Worm (Caenorhabditis elegans): ENCODE results near the gene hsp-110.

Gene hsp-110

DNA sequence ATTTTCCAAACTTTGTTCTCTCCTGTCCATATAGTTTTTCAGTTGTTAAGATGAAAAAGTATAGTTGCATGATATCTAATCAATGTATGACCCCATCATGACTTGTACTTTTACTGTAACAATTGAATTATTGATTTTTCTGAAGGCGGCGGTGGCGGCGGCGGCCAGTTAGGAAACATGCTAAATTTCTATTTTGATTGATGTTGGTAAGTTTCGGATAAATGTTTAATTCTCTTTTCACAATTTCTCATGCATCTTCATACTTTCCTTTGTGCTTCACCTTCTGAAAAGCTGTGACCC is 28.8 kb downstream of the hsp-110 start, which contains the start of gene sor-1:
Gene sor-1, plus strand, starts transcription at position 201 of the 300 bp plus-strand sequence.
- TF ChIP-seq dao-5 (tag; optimal IDR thresholded peaks at IDR 0.05) (no peak), W03F9.2 (tag; optimal IDR thresholded peaks at IDR 0.05) (no peak), him-1 (tag; optimal IDR thresholded peaks at IDR 0.05) (no peak)

- TF ChIP-seq W03F9.2 (tag; optimal IDR thresholded peaks at IDR 0.05) (peak; percentile 78), dao-5 (tag; optimal IDR thresholded peaks at IDR 0.05) (peak; percentile 29), him-1 (tag; optimal IDR thresholded peaks at IDR 0.05) (peak; percentile 95)
Observed at ce11 chrIII:8417192-8417967, 29.3 kb downstream of the hsp-110 start.

- TF ChIP-seq dao-5 (tag; optimal IDR thresholded peaks at IDR 0.05) (no peak), W03F9.2 (tag; optimal IDR thresholded peaks at IDR 0.05) (no peak), him-1 (tag; optimal IDR thresholded peaks at IDR 0.05) (no peak)
Observed at ce11 chrIII:8416871-8417191, 29.9 kb downstream of the hsp-110 start.

DNA sequence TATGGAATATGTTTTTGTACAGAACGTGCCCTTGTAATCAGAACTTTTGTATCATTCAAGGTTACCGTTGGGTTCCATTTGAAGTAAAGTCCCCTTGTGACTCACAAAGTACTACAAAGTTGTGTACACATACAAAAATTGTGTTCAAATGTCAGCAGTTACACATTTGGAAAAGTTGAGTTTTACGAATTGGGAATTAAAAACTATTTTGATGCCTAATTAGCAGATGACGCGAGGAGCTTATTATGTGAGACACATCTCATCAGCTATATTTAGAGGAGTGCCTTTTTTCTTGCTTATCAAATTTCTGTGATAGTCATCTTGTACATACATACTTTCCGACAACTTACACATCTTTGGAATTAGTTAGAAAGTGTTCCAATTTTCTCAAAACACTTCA is 33.2 kb downstream of the hsp-110 start:
- no peak for TF ChIP-seq W03F9.2 (tag; optimal IDR thresholded peaks at IDR 0.05)
- TF ChIP-seq dao-5 (tag; optimal IDR thresholded peaks at IDR 0.05), result no peak
- no peak for TF ChIP-seq him-1 (tag; optimal IDR thresholded peaks at IDR 0.05)

DNA sequence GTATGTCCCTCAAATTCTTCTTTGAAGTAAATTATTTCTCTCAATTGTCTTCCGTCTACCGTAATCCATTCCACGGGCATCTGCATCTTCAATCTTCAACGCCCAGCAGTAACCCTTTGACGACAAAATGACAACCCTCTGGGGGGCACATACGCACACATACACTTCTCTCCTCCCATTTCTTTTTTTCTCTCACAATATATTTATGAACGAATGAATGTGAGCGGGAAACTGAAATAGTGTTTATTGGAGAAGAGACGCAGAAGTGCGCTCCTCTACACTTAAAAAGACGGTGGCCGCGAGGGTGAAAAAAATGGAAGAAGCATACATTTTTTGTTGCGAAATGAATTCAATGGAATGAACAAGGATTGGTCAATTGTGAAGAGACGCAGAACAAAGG is 34.7 kb downstream of the hsp-110 start:
- TF ChIP-seq dao-5 (tag; optimal IDR thresholded peaks at IDR 0.05), result no peak
- TF ChIP-seq W03F9.2 (tag; optimal IDR thresholded peaks at IDR 0.05), result no peak
- no peak for TF ChIP-seq him-1 (tag; optimal IDR thresholded peaks at IDR 0.05)

ce11 chrIII:8410747-8411146 is 36.0 kb downstream of the hsp-110 start:
- TF ChIP-seq W03F9.2 (tag; optimal IDR thresholded peaks at IDR 0.05), result no peak
- no peak for TF ChIP-seq him-1 (tag; optimal IDR thresholded peaks at IDR 0.05)
- TF ChIP-seq dao-5 (tag; optimal IDR thresholded peaks at IDR 0.05), result no peak

DNA sequence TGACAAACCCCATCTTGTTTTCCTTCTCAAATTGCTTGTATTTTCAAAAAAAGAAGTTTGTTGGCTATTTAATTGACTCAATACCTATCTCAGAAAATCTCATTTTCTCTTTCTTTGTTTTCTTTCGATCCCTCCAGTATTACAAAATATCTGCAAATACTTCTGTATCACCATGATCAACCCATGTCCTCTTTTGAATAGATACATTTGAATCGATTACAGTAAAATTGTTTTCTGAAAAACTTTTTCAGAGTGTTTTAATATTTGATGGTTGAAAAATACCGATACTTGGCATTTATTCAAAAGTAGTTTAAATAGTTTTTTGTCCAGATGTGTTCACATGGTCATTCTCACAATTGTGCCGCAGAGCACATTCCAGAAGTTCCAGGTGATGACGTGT is 37.5 kb downstream of the hsp-110 start, which contains the start of gene ZK353.9:
Gene ZK353.9, plus strand, starts transcription at position 331 of the 400 bp plus-strand sequence.
- TF ChIP-seq dao-5 (tag; optimal IDR thresholded peaks at IDR 0.05) (no peak), W03F9.2 (tag; optimal IDR thresholded peaks at IDR 0.05) (no peak), him-1 (tag; optimal IDR thresholded peaks at IDR 0.05) (no peak)

DNA sequence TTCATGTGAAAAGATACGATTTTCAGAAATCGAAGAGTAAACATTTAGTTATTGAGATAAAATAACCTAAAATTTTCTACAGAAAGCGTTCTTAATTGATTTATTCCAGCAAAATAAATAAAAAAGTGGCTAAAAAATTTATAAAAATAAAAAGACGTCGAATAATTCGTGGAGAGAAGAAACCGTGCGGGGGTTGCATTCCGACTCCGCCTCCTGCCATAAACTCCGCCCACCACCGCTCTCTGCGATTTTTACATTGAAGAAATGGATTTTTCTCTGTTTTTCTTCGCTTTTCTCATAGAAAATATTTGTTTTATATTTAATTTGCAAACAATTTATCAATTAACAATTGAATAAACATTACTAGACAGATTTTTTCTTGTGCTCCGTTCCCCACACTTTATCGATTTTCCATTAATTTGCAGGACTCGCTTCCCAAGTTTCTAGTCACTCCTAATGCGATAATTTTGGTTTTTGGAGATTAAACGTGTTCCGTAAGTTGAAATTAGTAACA is 41.2 kb downstream of the hsp-110 start, which contains the start of the genes ubxn-4 and cyy-1:
Gene ubxn-4, minus strand, starts transcription at position 114 of the 514 bp plus-strand sequence.
Gene cyy-1, plus strand, starts transcription at position 426 of the 514 bp plus-strand sequence.
- peak; percentile 15 for TF ChIP-seq W03F9.2 (tag; optimal IDR thresholded peaks at IDR 0.05)
- TF ChIP-seq dao-5 (tag; optimal IDR thresholded peaks at IDR 0.05), result no peak

- TF ChIP-seq dao-5 (tag; optimal IDR thresholded peaks at IDR 0.05), result no peak
- no peak for TF ChIP-seq him-1 (tag; optimal IDR thresholded peaks at IDR 0.05)
- TF ChIP-seq W03F9.2 (tag; optimal IDR thresholded peaks at IDR 0.05), result no peak
Observed at ce11 chrIII:8403507-8403906, 43.2 kb downstream of the hsp-110 start, which contains the start of gene cutc-1. TSS of gene cutc-1 (minus strand) at chrIII:8403607.

ce11 chrIII:8402633-8403032 is 44.1 kb downstream of the hsp-110 start:
- TF ChIP-seq dao-5 (tag; optimal IDR thresholded peaks at IDR 0.05), result no peak
- TF ChIP-seq him-1 (tag; optimal IDR thresholded peaks at IDR 0.05), result no peak
- no peak for TF ChIP-seq W03F9.2 (tag; optimal IDR thresholded peaks at IDR 0.05)

DNA sequence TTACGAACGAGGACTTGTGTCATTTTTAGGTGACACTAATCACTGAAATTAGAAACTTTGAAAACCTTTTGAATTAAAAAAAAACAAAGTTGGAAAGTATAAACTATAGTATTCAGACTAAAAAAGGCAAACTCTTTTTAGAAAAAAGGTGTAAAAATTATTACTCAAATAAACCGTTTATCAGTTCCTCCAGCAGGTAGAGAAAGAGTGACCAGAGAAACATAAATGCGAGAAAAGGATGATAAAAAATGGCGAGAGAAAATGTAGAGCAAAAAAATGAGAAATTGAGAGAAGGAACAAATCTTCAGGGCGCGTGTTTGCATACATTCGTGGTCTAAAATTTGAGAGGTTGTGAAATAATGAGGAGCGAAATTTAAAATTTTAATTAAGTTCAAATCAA is 44.8 kb downstream of the hsp-110 start, which contains the start of gene lap-1:
Gene lap-1, minus strand, starts transcription at position 42 of the 400 bp plus-strand sequence.
- no peak for TF ChIP-seq dao-5 (tag; optimal IDR thresholded peaks at IDR 0.05)

DNA sequence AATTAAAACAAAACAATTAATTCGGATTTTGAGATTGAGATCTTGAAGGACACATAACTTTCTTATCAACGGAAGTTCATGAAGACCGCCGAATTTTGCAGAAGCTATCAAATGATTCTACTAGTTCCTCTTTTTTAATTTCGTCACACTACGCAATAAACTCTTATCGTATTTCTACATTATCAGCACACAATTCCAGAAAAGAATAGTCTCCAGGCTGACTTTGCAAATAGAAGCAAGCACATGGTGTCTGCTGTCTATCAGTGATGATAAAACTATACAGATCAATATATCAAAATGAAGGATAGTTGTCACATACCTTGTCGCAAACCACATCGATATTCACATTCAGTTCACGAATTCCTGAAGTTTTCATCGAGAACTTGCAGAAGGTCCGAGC is 46.2 kb downstream of the hsp-110 start:
- TF ChIP-seq W03F9.2 (tag; optimal IDR thresholded peaks at IDR 0.05), result no peak
- TF ChIP-seq dao-5 (tag; optimal IDR thresholded peaks at IDR 0.05), result no peak
- TF ChIP-seq him-1 (tag; optimal IDR thresholded peaks at IDR 0.05), result no peak

- TF ChIP-seq dao-5 (tag; optimal IDR thresholded peaks at IDR 0.05), result no peak
- TF ChIP-seq him-1 (tag; optimal IDR thresholded peaks at IDR 0.05), result no peak
- no peak for TF ChIP-seq W03F9.2 (tag; optimal IDR thresholded peaks at IDR 0.05)
Observed at ce11 chrIII:8398411-8398810, 48.3 kb downstream of the hsp-110 start, which contains the start of gene ZK353.2. TSS of gene ZK353.2 (plus strand) at chrIII:8398711.

- TF ChIP-seq him-1 (tag; optimal IDR thresholded peaks at IDR 0.05) (no peak), dao-5 (tag; optimal IDR thresholded peaks at IDR 0.05) (no peak), W03F9.2 (tag; optimal IDR thresholded peaks at IDR 0.05) (no peak)
Observed at ce11 chrIII:8395685-8396084, 51.0 kb downstream of the hsp-110 start, which contains the start of gene ZK353.3. TSS of gene ZK353.3 (plus strand) at chrIII:8395985.
